Worm (Caenorhabditis elegans): ENCODE data around the gene C05C10.7.

The C05C10.7 gene

DNA sequence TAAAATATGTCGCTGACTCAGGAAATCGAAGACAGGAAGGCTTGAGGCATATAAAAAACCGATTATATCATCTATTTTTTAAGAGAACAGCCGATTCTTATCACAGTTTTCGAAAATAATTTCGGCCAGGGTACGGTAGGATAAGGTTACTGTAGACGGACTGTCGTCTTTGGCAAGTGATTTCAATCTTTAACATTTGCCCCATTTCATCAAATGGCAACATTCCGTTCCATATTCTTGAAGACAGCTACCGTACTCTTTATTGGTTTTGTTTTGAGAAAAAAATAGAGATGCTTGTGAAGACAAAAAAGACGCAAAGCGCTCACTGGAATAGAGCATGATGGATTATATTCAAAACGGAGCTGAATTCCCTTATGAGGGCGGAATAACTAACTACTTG lies 40.0 kb downstream of the C05C10.7 start:
- TF ChIP-seq ama-1 (optimal IDR thresholded peaks at IDR 0.05) (no peak), tra-4 (tag; optimal IDR thresholded peaks at IDR 0.05) (no peak), tbx-37 (GFP tag; conservative IDR thresholded peaks at IDR 0.05) (no peak), ceh-36 (tag; optimal IDR thresholded peaks at IDR 0.05) (no peak), hnd-1 (tag; optimal IDR thresholded peaks at IDR 0.05) (no peak), F13C5.2 (tag; optimal IDR thresholded peaks at IDR 0.05) (no peak), ets-7 (tag; optimal IDR thresholded peaks at IDR 0.05) (no peak), sea-1 (GFP tag; conservative IDR thresholded peaks at IDR 0.05) (no peak), tbx-11 (GFP tag; IDR thresholded peaks at IDR 0.05) (no peak), ceh-13 (GFP tag; optimal IDR thresholded peaks at IDR 0.05) (no peak), pes-1 (GFP tag; IDR thresholded peaks at IDR 0.05) (no peak), hmbx-1 (tag; optimal IDR thresholded peaks at IDR 0.05) (no peak), aly-1 (tag; optimal IDR thresholded peaks at IDR 0.05) (no peak), scrt-1 (GFP tag; IDR thresholded peaks at IDR 0.05) (no peak), flt-1 (GFP tag; IDR thresholded peaks at IDR 0.05) (no peak), B0310.2 (tag; optimal IDR thresholded peaks at IDR 0.05) (no peak), hmg-4 (GFP tag; optimal IDR thresholded peaks at IDR 0.05) (no peak)

ce11 chrII:9895173-9895572 lies 43.6 kb downstream of the C05C10.7 start:
- no peak for TF ChIP-seq sea-1 (GFP tag; conservative IDR thresholded peaks at IDR 0.05)

ce11 chrII:9894435-9894834 lies 44.3 kb downstream of the C05C10.7 start, which contains the start of gene F26C11.1:
TSS of gene F26C11.1 (plus strand) at chrII:9894735.
- TF ChIP-seq ama-1 (optimal IDR thresholded peaks at IDR 0.05) (no peak), hmbx-1 (tag; optimal IDR thresholded peaks at IDR 0.05) (no peak), tbx-11 (GFP tag; IDR thresholded peaks at IDR 0.05) (no peak), tra-4 (tag; optimal IDR thresholded peaks at IDR 0.05) (no peak), pes-1 (GFP tag; IDR thresholded peaks at IDR 0.05) (no peak), scrt-1 (GFP tag; IDR thresholded peaks at IDR 0.05) (no peak), ets-7 (tag; optimal IDR thresholded peaks at IDR 0.05) (no peak), sea-1 (GFP tag; conservative IDR thresholded peaks at IDR 0.05) (no peak), F13C5.2 (tag; optimal IDR thresholded peaks at IDR 0.05) (no peak), ceh-13 (GFP tag; optimal IDR thresholded peaks at IDR 0.05) (no peak), aly-1 (tag; optimal IDR thresholded peaks at IDR 0.05) (no peak), hnd-1 (tag; optimal IDR thresholded peaks at IDR 0.05) (no peak), flt-1 (GFP tag; IDR thresholded peaks at IDR 0.05) (no peak), hmg-4 (GFP tag; optimal IDR thresholded peaks at IDR 0.05) (no peak), B0310.2 (tag; optimal IDR thresholded peaks at IDR 0.05) (no peak)

DNA sequence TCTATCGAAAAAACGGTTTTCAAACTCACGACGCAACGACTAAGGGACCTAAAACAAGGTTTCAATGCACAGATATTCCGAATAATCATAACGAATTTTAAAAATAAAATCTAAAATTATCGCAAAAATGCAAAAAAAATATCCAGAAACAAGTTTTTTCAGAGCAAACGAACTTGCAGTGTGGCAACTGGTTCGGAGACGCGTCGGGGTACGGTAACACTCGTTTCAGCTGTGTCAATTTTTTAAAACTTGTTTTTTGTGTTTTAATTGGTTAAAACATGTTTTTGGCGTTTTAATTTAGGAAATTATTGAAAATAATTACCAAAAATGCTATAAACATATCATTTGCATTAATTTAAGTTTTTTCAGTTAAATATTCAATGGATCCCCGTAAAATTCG lies 46.4 kb downstream of the C05C10.7 start, which contains the start of gene C08H9.16:
TSS of gene C08H9.16 (plus strand) at position 370 of the 400 bp plus-strand sequence.
- no peak for TF ChIP-seq ets-7 (tag; optimal IDR thresholded peaks at IDR 0.05)

DNA sequence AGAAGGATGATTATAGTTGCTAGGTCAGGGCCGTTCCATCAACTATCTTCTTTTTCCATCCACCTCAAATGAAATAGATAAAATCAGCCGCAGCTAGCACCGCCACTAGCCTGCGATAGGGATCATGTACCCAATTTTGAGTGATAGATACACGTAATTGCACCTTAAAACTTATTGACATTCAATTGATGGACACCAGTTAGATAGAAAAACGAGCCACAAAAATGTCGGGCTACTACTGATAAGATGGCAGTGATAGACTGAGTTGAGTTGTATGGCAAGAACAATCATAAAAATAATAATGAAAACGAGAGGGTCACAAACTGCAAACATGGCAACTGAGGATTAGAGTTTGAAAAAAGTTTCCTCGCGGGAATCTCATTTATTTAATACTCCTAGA lies 46.9 kb downstream of the C05C10.7 start:
- TF ChIP-seq B0310.2 (tag; optimal IDR thresholded peaks at IDR 0.05) (no peak), tra-4 (tag; optimal IDR thresholded peaks at IDR 0.05) (no peak), sea-1 (GFP tag; conservative IDR thresholded peaks at IDR 0.05) (no peak), hmbx-1 (tag; optimal IDR thresholded peaks at IDR 0.05) (no peak), ceh-36 (tag; optimal IDR thresholded peaks at IDR 0.05) (no peak), aly-1 (tag; optimal IDR thresholded peaks at IDR 0.05) (no peak), F13C5.2 (tag; optimal IDR thresholded peaks at IDR 0.05) (no peak), ets-7 (tag; optimal IDR thresholded peaks at IDR 0.05) (no peak), pes-1 (GFP tag; IDR thresholded peaks at IDR 0.05) (no peak), tbx-37 (GFP tag; conservative IDR thresholded peaks at IDR 0.05) (no peak), ama-1 (optimal IDR thresholded peaks at IDR 0.05) (no peak), ceh-13 (GFP tag; optimal IDR thresholded peaks at IDR 0.05) (no peak), flt-1 (GFP tag; IDR thresholded peaks at IDR 0.05) (no peak), hnd-1 (tag; optimal IDR thresholded peaks at IDR 0.05) (no peak), scrt-1 (GFP tag; IDR thresholded peaks at IDR 0.05) (no peak), tbx-11 (GFP tag; IDR thresholded peaks at IDR 0.05) (no peak)

DNA sequence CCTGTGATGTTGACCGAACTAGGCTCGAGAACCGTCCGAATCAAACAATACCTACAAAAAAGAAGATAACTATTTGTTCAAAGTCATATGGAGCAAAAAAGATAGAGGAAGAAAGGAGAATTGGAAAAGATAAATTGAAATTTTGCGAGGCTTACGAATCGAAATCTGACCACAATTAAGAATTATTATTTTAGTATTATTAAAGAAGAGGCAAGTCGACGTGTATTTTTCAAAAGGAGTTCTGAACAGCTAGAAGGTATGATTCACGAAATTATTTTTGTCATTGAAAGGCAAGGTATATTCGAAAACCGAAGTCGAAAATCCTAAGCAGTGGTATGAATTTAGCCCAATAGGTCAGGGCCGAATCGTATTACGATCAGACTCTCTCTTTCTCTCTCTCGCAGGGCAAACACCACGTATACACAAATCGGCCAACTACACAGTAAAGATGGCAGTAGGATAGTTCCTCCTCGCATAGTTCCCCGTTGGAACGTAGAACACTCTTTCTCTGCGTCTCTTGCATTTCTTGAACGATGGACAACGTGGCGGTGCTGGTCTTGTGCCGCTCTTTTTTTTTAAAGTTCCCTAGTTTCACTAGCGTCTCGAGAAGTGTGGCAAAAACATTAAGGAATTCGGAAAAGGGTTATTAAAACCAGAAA lies 47.6 kb downstream of the C05C10.7 start, which contains the start of gene vgln-1:
TSS of gene vgln-1 (minus strand) at position 51 of the 659 bp plus-strand sequence.
- no peak for TF ChIP-seq hmg-4 (GFP tag; optimal IDR thresholded peaks at IDR 0.05)
- TF ChIP-seq F13C5.2 (tag; optimal IDR thresholded peaks at IDR 0.05): no peak
- no peak for TF ChIP-seq scrt-1 (GFP tag; IDR thresholded peaks at IDR 0.05)
- no peak for TF ChIP-seq aly-1 (tag; optimal IDR thresholded peaks at IDR 0.05)
- no peak for TF ChIP-seq ama-1 (optimal IDR thresholded peaks at IDR 0.05)
- no peak for TF ChIP-seq flt-1 (GFP tag; IDR thresholded peaks at IDR 0.05)
- TF ChIP-seq tbx-37 (GFP tag; conservative IDR thresholded peaks at IDR 0.05): no peak
- TF ChIP-seq tra-4 (tag; optimal IDR thresholded peaks at IDR 0.05): no peak
- TF ChIP-seq B0310.2 (tag; optimal IDR thresholded peaks at IDR 0.05): no peak
- TF ChIP-seq hmbx-1 (tag; optimal IDR thresholded peaks at IDR 0.05): no peak
- TF ChIP-seq sea-1 (GFP tag; conservative IDR thresholded peaks at IDR 0.05): no peak
- no peak for TF ChIP-seq ceh-36 (tag; optimal IDR thresholded peaks at IDR 0.05)
- TF ChIP-seq tbx-11 (GFP tag; IDR thresholded peaks at IDR 0.05): no peak
- TF ChIP-seq pes-1 (GFP tag; IDR thresholded peaks at IDR 0.05): no peak; the same call in 1 of the 2 replicates

ce11 chrII:9888549-9888948 lies 50.2 kb downstream of the C05C10.7 start:
- no peak for TF ChIP-seq ama-1 (optimal IDR thresholded peaks at IDR 0.05)
- TF ChIP-seq hmg-4 (GFP tag; optimal IDR thresholded peaks at IDR 0.05): no peak
- no peak for TF ChIP-seq ceh-36 (tag; optimal IDR thresholded peaks at IDR 0.05)
- TF ChIP-seq ceh-13 (GFP tag; optimal IDR thresholded peaks at IDR 0.05): no peak
- TF ChIP-seq tbx-11 (GFP tag; IDR thresholded peaks at IDR 0.05): no peak
- no peak for TF ChIP-seq pes-1 (GFP tag; IDR thresholded peaks at IDR 0.05)

Data from whole organism, early embryonic.